Worm (Caenorhabditis elegans): ENCODE results near the gene VF13D12L.3.
"Not testable (repeated sequence)": the region's sequence is repeated elsewhere in the genome, so short reads cannot be mapped to it uniquely, and the experiment has no call there.

The VF13D12L.3 gene

DNA sequence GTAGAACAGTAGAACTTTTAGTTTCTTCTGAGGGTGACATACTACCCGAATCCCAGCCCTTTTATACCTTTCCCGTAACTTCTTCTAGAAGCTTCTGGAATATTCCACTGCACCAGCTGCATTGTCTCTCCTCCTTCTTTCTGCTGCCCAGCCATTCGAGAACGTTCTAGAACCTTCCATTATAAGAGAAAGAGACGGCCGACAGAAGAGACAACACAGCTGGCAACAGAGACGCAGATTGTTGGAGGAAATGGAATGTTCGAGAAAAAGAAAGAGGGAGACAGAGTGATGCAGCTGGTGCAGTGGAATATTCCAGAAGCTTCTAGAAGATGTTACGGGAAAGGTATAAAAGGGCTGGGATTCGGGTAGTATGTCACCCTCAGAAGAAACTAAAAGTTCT lies 53.5 kb downstream of the VF13D12L.3 start, which contains the start of the genes F44E5.4 and F44E5.5 (continued):
- TF ChIP-seq Y79H2A.3 (GFP tag; conservative IDR thresholded peaks at IDR 0.05) (peak; percentile 99), somi-1 (GFP tag; optimal IDR thresholded peaks at IDR 0.05) (peak; percentile 97), cebp-1 (GFP tag; IDR thresholded peaks at IDR 0.05) (peak; percentile 89), cebp-1 (tag; optimal IDR thresholded peaks at IDR 0.05) (peak; percentile 80), hmg-20 (GFP tag; IDR thresholded peaks at IDR 0.05) (peak; percentile 89), nhr-120 (GFP tag; IDR thresholded peaks at IDR 0.05) (peak; percentile 99), F52B5.7 (tag; optimal IDR thresholded peaks at IDR 0.05) (peak; percentile 98), rcor-1 (GFP tag; IDR thresholded peaks at IDR 0.05) (peak; percentile 92), tbx-9 (tag; optimal IDR thresholded peaks at IDR 0.05; ENCODE audit: borderline replicate concordance) (peak; percentile 93), hmg-1.2 (GFP tag; IDR thresholded peaks at IDR 0.05) (peak; percentile 100), rpc-1 (optimal IDR thresholded peaks at IDR 0.05) (peak; percentile 100)
- not testable (repeated sequence) for TF ChIP-seq rpc-1 (tag; optimal IDR thresholded peaks at IDR 0.05)

ce11 chrII:11761806-11762512 lies 56.1 kb downstream of the VF13D12L.3 start:
- TF ChIP-seq ama-1 (optimal IDR thresholded peaks at IDR 0.05) (peak; percentile 83), ama-1 (GFP tag; optimal IDR thresholded peaks at IDR 0.05) (peak in 1 of 2 experiments; percentile 54), T26A5.8 (tag; optimal IDR thresholded peaks at IDR 0.05) (no peak), F33H1.4 (GFP tag; IDR thresholded peaks at IDR 0.05) (no peak), hsf-1 (GFP tag; IDR thresholded peaks at IDR 0.05) (peak; percentile 7; the same call in 1 of the 2 replicates), gei-17 (GFP tag; optimal IDR thresholded peaks at IDR 0.05) (no peak), C06A6.2 (GFP tag; conservative IDR thresholded peaks at IDR 0.05) (peak; percentile 61), cebp-2 (GFP tag; IDR thresholded peaks at IDR 0.05) (0 out of 2 replicates have a peak, but pooled peaks have one; percentile 20), dpl-1 (GFP tag; optimal IDR thresholded peaks at IDR 0.05) (no peak), ztf-18 (tag; optimal IDR thresholded peaks at IDR 0.05) (no peak), T07F8.4 (tag; optimal IDR thresholded peaks at IDR 0.05) (peak; percentile 1), aptf-3 (GFP tag; IDR thresholded peaks at IDR 0.05) (no peak), rcor-1 (GFP tag; IDR thresholded peaks at IDR 0.05) (no peak), lsy-27 (tag; optimal IDR thresholded peaks at IDR 0.05; ENCODE audit: borderline replicate concordance, insufficient read depth) (no peak), nfyb-1 (GFP tag; IDR thresholded peaks at IDR 0.05) (peak; percentile 77; the same call in 1 of the 2 replicates), snpc-4 (GFP tag; optimal IDR thresholded peaks at IDR 0.05) (no peak), snpc-4 (tag; optimal IDR thresholded peaks at IDR 0.05) (peak in 1 of 4 experiments; percentile 7), snpc-1.1 (tag; optimal IDR thresholded peaks at IDR 0.05; ENCODE audit: insufficient read depth) (no peak), lin-35 (GFP tag; optimal IDR thresholded peaks at IDR 0.05) (no peak), madf-3 (GFP tag; IDR thresholded peaks at IDR 0.05) (no peak), K11D2.4 (GFP tag; IDR thresholded peaks at IDR 0.05) (no peak), sea-2 (GFP tag; IDR thresholded peaks at IDR 0.05) (no peak), lin-54 (GFP tag; optimal IDR thresholded peaks at IDR 0.05) (peak; percentile 36), hmg-20 (GFP tag; IDR thresholded peaks at IDR 0.05) (no peak), attf-6 (GFP tag; IDR thresholded peaks at IDR 0.05) (no peak), let-526 (GFP tag; IDR thresholded peaks at IDR 0.05) (no peak), hrde-1 (tag; optimal IDR thresholded peaks at IDR 0.05; ENCODE audit: borderline replicate concordance) (no peak), attf-5 (GFP tag; optimal IDR thresholded peaks at IDR 0.05) (peak; percentile 62), egl-44 (GFP tag; IDR thresholded peaks at IDR 0.05) (no peak), somi-1 (GFP tag; optimal IDR thresholded peaks at IDR 0.05) (no peak), mcd-1 (GFP tag; IDR thresholded peaks at IDR 0.05) (no peak), nhr-90 (tag; optimal IDR thresholded peaks at IDR 0.05) (no peak), lin-26 (GFP tag; IDR thresholded peaks at IDR 0.05) (no peak), bed-1 (GFP tag; IDR thresholded peaks at IDR 0.05) (no peak), nhr-80 (tag; optimal IDR thresholded peaks at IDR 0.05) (peak; percentile 20)

Data from whole organism, young adult.